Fruit fly (Drosophila melanogaster): ENCODE measurements around the gene Dip-B.

The Dip-B gene

DNA sequence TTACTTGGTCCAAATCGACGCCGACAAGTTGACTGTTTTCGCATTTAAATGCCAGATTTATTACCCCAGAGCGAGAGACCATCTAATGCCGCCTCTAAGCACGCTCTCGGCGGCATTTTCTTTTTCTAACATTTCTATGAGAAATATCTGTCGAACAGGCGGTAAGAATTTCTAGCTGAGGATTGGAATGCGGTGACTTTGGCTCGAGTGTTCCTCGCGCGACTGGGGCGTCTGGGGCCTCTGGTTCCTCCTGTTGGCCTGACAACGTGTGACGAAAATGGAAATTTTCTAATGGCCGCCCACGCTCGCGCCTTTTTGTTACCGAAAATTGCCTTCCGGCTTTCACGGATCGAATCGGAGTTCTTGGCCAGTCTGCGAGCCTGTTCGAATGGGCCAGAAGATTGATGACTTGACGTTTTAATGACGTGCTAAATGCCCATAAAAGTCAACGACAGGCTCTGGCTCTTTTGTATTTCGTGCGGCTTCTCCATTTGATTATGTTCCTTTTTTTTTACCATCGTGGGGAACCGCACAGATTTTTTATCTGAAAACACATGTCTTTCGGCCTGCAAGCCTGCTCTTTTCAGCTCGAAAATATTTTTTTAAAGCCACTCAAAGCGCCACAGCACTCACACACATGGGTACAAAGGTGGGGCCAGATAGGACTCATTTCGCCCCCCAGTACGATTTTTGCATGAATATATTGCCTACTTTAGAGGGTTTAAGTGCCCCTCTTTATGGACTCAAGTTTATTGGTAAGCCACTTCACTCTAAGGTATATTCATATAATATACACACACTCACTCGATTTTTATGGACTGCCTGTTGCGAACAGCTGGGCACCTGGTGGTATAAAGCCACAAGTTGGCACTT, 19.3 kb downstream of the Dip-B start (continued):
- peak; percentile 86 for TF ChIP-seq sqz (GFP tag; optimal IDR thresholded peaks at IDR 0.05)
- peak; percentile 22 for TF ChIP-seq mirr (GFP tag; optimal IDR thresholded peaks at IDR 0.05)
- no peak for TF ChIP-seq Dip2 (GFP tag; IDR thresholded peaks at IDR 0.05)

DNA sequence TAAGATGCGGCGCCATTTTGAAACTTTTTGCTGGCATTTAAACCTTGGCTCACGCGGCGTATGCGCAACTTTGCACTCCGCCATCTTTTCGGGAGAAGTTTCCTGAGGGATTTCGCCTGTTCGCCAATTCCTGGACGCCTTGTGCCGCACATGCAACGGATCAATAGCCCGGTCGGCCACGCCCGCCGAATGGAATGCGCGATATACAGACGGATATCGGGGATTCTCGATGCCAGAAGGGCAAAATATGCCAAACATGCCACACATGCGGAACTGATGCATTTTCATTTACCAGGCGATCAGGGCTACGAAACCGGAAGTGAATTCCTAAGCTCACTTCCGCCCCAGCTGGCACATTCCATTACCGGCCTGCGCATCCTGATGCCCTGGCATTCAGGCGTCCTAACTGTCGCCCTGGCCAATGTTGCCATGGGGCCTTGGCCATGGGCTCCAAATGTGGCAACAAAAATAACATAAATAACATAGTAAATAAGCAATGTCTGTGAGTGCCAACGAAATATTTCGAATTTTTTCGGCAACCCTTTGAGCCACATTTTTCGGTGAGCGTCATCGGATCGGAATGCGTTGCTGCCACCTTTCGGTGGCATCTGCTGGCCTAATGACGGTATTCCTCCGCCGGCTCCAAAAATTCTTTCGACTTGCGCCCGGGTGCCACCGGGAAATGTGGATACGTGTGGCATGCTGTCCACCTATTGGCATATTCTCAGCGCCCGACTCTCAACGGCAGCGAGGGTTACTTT, 20.1 kb downstream of the Dip-B start:
- TF ChIP-seq insv (GFP tag; optimal IDR thresholded peaks at IDR 0.05) (peak in 1 of 2 experiments; percentile 30), cas (GFP tag; IDR thresholded peaks at IDR 0.05) (no peak), CG10565 (GFP tag; optimal IDR thresholded peaks at IDR 0.05) (no peak), CG30431 (GFP tag; optimal IDR thresholded peaks at IDR 0.05) (no peak), ap (GFP tag; IDR thresholded peaks at IDR 0.05) (no peak), Hand (GFP tag; optimal IDR thresholded peaks at IDR 0.05) (peak; percentile 45), Lim3 (GFP tag; IDR thresholded peaks at IDR 0.05) (no peak), CG8478 (optimal IDR thresholded peaks at IDR 0.05) (no peak), PHDP (tag; optimal IDR thresholded peaks at IDR 0.05) (no peak), psq (GFP tag; optimal IDR thresholded peaks at IDR 0.05) (no peak), Hey (tag; optimal IDR thresholded peaks at IDR 0.05) (no peak), CG10462 (GFP tag; optimal IDR thresholded peaks at IDR 0.05) (no peak), CG2875 (GFP tag; optimal IDR thresholded peaks at IDR 0.05) (no peak), CG4404 (GFP tag; IDR thresholded peaks at IDR 0.05) (no peak), pnt (GFP tag; optimal IDR thresholded peaks at IDR 0.05) (no peak), Optix (GFP tag; IDR thresholded peaks at IDR 0.05) (no peak), CG34224 (GFP tag; IDR thresholded peaks at IDR 0.05; ENCODE audit: partially characterized antibody) (peak; percentile 43; the same call in 1 of the 3 replicates), nerfin-1 (tag; optimal IDR thresholded peaks at IDR 0.05) (peak; percentile 97), CG14050 (GFP tag; IDR thresholded peaks at IDR 0.05) (no peak), fd3F (GFP tag; optimal IDR thresholded peaks at IDR 0.05) (no peak), ems (GFP tag; optimal IDR thresholded peaks at IDR 0.05) (no peak), nmo (GFP tag; optimal IDR thresholded peaks at IDR 0.05) (peak; percentile 12), CG12769 (tag; optimal IDR thresholded peaks at IDR 0.05) (peak; percentile 67), Dll (GFP tag; IDR thresholded peaks at IDR 0.05; ENCODE audit: partially characterized antibody) (0 out of 4 replicates have a peak, but pooled peaks have one; percentile 11), phol (tag; optimal IDR thresholded peaks at IDR 0.05) (peak; percentile 26), CG32772 (GFP tag; IDR thresholded peaks at IDR 0.05) (no peak), CG18599 (GFP tag; optimal IDR thresholded peaks at IDR 0.05) (peak; percentile 49), en (GFP tag; optimal IDR thresholded peaks at IDR 0.05) (no peak), H15 (GFP tag; IDR thresholded peaks at IDR 0.05) (no peak), gcm (GFP tag; optimal IDR thresholded peaks at IDR 0.05) (no peak), chinmo (GFP tag; IDR thresholded peaks at IDR 0.05; ENCODE audit: partially characterized antibody) (0 out of 4 replicates have a peak, but pooled peaks have one; percentile 31), Hr78 (GFP tag; optimal IDR thresholded peaks at IDR 0.05) (no peak), Poxn (GFP tag; IDR thresholded peaks at IDR 0.05) (no peak), Bdp1 (GFP tag; optimal IDR thresholded peaks at IDR 0.05) (no peak), CG6654 (GFP tag; optimal IDR thresholded peaks at IDR 0.05) (no peak), Hr3 (GFP tag; optimal IDR thresholded peaks at IDR 0.05) (no peak), CG7372 (GFP tag; IDR thresholded peaks at IDR 0.05) (peak; percentile 77), Usf (GFP tag; optimal IDR thresholded peaks at IDR 0.05) (no peak), Xbp1 (GFP tag; optimal IDR thresholded peaks at IDR 0.05) (no peak), CG3847 (GFP tag; IDR thresholded peaks at IDR 0.05) (no peak), MBD-R2 (GFP tag; IDR thresholded peaks at IDR 0.05) (no peak), CG8359 (GFP tag; optimal IDR thresholded peaks at IDR 0.05; ENCODE audit: borderline replicate concordance) (no peak), Doc2 (GFP tag; IDR thresholded peaks at IDR 0.05) (no peak)

All from whole organism, embryonic.